Fruit fly (Drosophila melanogaster): ENCODE data around the gene CRIF.

Gene CRIF

DNA sequence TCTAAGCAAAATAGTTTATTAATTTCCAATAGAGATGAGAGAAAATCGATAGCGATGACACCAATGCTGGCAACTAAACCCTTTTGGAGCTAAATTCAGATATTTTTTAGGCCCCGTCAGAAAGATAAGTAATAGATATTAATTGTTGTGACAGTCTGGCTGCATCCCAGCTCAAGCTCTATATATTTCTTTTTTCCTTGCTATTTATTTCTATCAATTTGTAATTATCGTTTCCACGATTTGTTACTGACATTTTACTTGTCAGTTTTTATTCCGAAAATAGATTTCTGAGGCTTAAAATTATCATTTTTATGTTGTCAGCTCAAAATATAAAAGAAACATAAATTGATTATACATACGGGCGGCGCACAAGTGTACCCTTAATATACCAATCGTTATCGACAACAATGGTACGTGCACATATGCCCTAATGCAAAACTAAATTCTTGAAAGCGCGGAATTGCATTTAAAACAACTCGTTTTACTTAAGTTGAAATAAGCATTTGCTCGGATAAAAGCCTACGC, at the start of gene CRIF, which contains the start of gene SMC5:
Gene CRIF (minus strand): TSS at position 51 of the 525 bp plus-strand sequence.
Gene SMC5 (plus strand): TSS at position 329 of the 525 bp plus-strand sequence.
- no peak for TF ChIP-seq EcR (GFP tag; optimal IDR thresholded peaks at IDR 0.05)
- no peak for TF ChIP-seq usp (GFP tag; optimal IDR thresholded peaks at IDR 0.05)
- TF ChIP-seq Dll (optimal IDR thresholded peaks at IDR 0.05): no peak
- TF ChIP-seq CG8478 (optimal IDR thresholded peaks at IDR 0.05): no peak
- no peak for TF ChIP-seq psq (optimal IDR thresholded peaks at IDR 0.05)
- TF ChIP-seq pan (optimal IDR thresholded peaks at IDR 0.05): no peak

DNA sequence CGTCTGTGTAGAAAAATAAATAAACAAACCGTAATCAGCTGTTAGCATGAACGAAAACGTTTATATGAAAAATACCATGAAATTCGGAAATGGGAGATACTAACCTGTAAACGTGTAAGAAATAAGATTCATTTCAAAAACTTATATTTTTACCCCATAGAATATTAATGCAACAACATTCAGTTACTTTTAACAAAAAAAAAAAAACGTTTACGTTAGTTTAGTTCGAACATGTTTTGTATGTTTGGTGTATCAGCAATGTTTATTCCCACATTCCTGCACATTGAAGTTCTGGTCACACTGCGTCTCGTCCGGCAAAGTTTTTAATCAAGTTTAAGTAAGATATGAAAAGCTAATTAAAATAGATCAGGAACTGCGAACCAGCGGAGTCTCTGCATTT, 48.7 kb upstream of the CRIF start, which contains the start of the genes S1P and CG11307:
Gene S1P (minus strand): TSS at position 23 of the 400 bp plus-strand sequence.
Gene CG11307 (plus strand): TSS at position 270 of the 400 bp plus-strand sequence.
- TF ChIP-seq pan (optimal IDR thresholded peaks at IDR 0.05) (no peak), usp (GFP tag; optimal IDR thresholded peaks at IDR 0.05) (no peak), psq (optimal IDR thresholded peaks at IDR 0.05) (no peak), CG8478 (optimal IDR thresholded peaks at IDR 0.05) (no peak), EcR (GFP tag; optimal IDR thresholded peaks at IDR 0.05) (no peak), Dll (optimal IDR thresholded peaks at IDR 0.05) (no peak)

DNA sequence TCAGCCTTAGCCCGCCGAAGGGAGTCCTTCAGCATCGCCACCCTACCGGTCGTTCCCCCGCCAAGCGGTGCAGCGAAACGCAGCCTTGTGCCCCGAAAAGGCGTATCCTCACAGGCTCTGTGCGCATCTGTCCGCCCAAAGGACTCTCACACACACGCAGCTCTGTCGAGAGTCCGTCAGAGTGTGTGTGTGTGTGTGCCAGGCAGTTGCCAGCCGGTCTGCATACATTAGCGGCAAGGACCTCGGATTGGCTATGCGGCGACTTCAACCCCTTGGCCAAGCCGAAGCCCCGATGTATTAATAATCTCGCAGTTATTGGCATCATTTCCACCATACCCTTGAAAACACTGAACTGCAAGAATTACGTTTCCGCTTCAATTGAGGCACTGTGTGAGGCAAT, 41.8 kb upstream of the CRIF start:
- no peak for TF ChIP-seq pan (optimal IDR thresholded peaks at IDR 0.05)
- no peak for TF ChIP-seq CG8478 (optimal IDR thresholded peaks at IDR 0.05)
- no peak for TF ChIP-seq Dll (optimal IDR thresholded peaks at IDR 0.05)
- no peak for TF ChIP-seq EcR (GFP tag; optimal IDR thresholded peaks at IDR 0.05)
- TF ChIP-seq psq (optimal IDR thresholded peaks at IDR 0.05): no peak
- TF ChIP-seq usp (GFP tag; optimal IDR thresholded peaks at IDR 0.05): no peak

DNA sequence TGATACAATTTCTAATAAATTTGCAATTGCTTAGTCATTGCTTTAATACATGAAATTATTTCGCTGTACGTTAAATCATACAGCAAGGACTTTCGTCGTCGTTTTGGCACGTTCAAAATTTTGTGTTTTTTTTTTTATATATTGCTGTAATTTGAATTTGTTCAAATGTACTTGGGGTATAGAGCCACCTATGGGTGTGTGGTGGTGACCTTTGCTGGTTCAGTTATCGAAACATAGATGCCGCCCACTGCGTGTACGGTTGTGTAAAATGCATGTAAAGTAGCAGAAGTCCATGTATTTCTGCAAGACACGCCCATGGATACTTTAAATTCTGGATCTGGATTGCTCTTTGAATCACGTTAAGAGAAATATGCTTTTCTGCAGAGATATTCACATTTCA, 35.6 kb upstream of the CRIF start:
- TF ChIP-seq CG8478 (optimal IDR thresholded peaks at IDR 0.05) (no peak), pan (optimal IDR thresholded peaks at IDR 0.05) (no peak), usp (GFP tag; optimal IDR thresholded peaks at IDR 0.05) (no peak), psq (optimal IDR thresholded peaks at IDR 0.05) (no peak), EcR (GFP tag; optimal IDR thresholded peaks at IDR 0.05) (no peak), Dll (optimal IDR thresholded peaks at IDR 0.05) (no peak)

DNA sequence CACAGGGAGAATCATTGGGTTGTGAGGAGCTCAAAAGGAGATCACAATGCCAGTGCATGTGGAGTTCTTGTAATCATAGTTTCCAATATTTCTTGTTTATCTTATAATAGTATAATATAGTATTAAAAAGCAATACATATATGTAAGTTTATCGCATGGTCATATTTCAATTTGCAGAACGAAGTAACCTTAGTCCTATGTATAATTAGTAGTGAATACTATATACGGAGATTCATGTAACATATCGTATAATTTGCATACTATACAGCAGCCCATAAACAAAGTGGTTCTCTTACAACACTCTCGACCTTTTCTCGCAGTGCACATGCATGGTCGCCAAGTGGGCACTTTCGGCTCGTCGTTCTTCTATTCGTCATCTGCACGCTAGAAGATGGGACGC, 33.6 kb upstream of the CRIF start:
- no peak for TF ChIP-seq EcR (GFP tag; optimal IDR thresholded peaks at IDR 0.05)
- no peak for TF ChIP-seq Dll (optimal IDR thresholded peaks at IDR 0.05)
- no peak for TF ChIP-seq pan (optimal IDR thresholded peaks at IDR 0.05)
- TF ChIP-seq usp (GFP tag; optimal IDR thresholded peaks at IDR 0.05): no peak
- TF ChIP-seq CG8478 (optimal IDR thresholded peaks at IDR 0.05): no peak
- no peak for TF ChIP-seq psq (optimal IDR thresholded peaks at IDR 0.05)

DNA sequence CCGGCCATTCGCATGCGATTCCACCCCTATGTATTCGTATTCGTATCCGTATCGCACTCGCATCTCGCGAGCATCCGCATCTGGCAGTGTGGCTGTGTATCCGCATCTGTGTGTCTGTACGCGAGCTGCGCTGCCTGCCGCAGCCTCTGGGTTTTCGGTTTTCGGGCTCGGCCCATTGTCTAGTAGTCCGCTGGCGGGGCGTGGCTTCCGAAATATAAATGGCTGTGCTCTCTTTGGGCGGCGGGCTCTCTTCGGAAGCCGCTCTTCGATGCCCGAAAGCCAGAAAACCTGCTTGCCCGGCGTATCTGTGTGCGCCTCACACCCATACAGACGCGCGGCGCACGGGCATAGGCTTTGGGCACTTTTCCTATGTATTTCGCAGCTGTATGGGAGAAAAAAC, 29.6 kb upstream of the CRIF start:
- no peak for TF ChIP-seq EcR (GFP tag; optimal IDR thresholded peaks at IDR 0.05)
- no peak for TF ChIP-seq CG8478 (optimal IDR thresholded peaks at IDR 0.05)
- TF ChIP-seq psq (optimal IDR thresholded peaks at IDR 0.05): no peak
- TF ChIP-seq Dll (optimal IDR thresholded peaks at IDR 0.05): no peak
- no peak for TF ChIP-seq usp (GFP tag; optimal IDR thresholded peaks at IDR 0.05)
- no peak for TF ChIP-seq pan (optimal IDR thresholded peaks at IDR 0.05)

DNA sequence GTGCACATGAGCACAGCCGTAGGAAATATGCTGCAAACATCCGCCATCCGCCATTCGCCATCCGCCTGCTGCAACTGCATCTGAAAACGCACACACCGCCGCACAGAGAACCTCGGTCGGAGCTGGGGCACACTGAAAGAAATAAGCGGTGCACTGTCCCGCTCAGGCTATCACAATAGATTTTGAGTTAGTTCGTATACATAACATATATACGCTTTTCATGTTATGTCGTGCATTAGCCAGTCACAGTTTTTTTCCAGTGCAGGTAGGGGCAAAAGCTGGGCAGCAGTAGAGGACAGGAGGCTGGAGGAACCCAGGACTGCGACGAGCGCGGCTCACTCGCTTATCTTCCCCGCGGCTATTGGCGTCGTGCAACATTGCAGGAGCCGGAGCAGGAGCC, 25.7 kb upstream of the CRIF start:
- no peak for TF ChIP-seq usp (GFP tag; optimal IDR thresholded peaks at IDR 0.05)
- no peak for TF ChIP-seq CG8478 (optimal IDR thresholded peaks at IDR 0.05)
- no peak for TF ChIP-seq psq (optimal IDR thresholded peaks at IDR 0.05)
- no peak for TF ChIP-seq Dll (optimal IDR thresholded peaks at IDR 0.05)
- no peak for TF ChIP-seq EcR (GFP tag; optimal IDR thresholded peaks at IDR 0.05)
- no peak for TF ChIP-seq pan (optimal IDR thresholded peaks at IDR 0.05)

DNA sequence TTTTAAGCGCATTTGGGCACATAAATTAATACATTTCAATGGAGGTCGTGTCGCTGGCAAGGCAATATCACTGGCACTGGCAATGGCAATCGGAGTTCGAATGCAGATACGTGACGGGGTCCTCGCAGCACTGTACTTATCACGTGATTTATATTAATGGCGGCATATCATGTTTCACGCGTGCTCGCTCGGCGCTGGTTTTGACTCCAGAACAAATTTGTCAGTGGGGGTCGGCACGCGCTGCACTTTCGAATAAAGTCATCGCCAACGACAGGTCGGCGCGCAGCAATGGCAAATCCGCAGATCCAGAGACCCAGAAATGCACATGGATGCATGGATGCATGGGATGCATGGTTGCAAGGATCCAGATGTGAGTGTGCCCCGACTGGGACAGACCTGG, 22.5 kb upstream of the CRIF start:
- TF ChIP-seq pan (optimal IDR thresholded peaks at IDR 0.05) (no peak), CG8478 (optimal IDR thresholded peaks at IDR 0.05) (no peak), EcR (GFP tag; optimal IDR thresholded peaks at IDR 0.05) (no peak), Dll (optimal IDR thresholded peaks at IDR 0.05) (no peak), usp (GFP tag; optimal IDR thresholded peaks at IDR 0.05) (no peak)

DNA sequence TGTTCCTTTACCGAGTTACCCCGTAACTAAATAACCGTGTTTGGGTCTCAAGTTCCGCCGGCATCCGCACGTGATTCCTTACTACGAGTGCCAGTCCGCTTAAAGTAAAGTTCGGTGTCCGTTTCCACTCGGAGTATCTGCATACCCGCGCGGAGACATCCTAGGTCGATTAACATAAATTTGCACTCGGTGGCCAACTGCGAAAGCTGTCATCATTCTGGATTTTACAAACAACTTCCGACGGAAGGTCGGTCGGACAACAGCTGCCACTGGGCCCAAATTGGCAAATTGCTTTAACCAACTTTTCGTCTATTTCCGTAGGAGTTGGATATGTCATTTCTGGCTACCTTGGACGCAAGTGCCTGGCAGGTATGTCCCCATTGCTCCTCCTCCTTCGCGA, 17.8 kb upstream of the CRIF start, which contains the start of gene TfAP-2:
Gene TfAP-2 (plus strand): TSS at position 301 of the 400 bp plus-strand sequence.
- TF ChIP-seq EcR (GFP tag; optimal IDR thresholded peaks at IDR 0.05) (no peak), CG8478 (optimal IDR thresholded peaks at IDR 0.05) (no peak), pan (optimal IDR thresholded peaks at IDR 0.05) (no peak), psq (optimal IDR thresholded peaks at IDR 0.05) (no peak), Dll (optimal IDR thresholded peaks at IDR 0.05) (no peak), usp (GFP tag; optimal IDR thresholded peaks at IDR 0.05) (no peak)

DNA sequence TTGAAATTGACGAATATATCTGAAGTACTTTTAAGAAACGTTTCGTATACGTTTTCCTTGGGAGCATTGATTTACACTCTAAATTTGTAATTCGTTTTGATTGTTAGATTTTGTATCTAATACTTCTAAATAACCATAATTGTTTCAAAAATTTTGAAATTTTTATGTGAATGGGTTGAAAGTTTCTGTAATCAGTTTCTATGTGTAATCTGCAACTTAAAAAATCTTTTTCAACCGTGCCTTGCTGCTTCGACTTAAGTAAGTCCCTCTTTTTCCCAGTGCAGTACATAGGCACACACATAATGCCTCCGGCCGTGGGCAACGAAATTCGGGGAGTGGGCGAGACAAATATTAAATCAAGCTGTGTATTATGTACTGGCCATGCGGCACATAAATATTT, 16.7 kb upstream of the CRIF start:
- TF ChIP-seq psq (optimal IDR thresholded peaks at IDR 0.05) (no peak), EcR (GFP tag; optimal IDR thresholded peaks at IDR 0.05) (no peak), usp (GFP tag; optimal IDR thresholded peaks at IDR 0.05) (no peak), CG8478 (optimal IDR thresholded peaks at IDR 0.05) (no peak), pan (optimal IDR thresholded peaks at IDR 0.05) (no peak), Dll (optimal IDR thresholded peaks at IDR 0.05) (no peak)

DNA sequence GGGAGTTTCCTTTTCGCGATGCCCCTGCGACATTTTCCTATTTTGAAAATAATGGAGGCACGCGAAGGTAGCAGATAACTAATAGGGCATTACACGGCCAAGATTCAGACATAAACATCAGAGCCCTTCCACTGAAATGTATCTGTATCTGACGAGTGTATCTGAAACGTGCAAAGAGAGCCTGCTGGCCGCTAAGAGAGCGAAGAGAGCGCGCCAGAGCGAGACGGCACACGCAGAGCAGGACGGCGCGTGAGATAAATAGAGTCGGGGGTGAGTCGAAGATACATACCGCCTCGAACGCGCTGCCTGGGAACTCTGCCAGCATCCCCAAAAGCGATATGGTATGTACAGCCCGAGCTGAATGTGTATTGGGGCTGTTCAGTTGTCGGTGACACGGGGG, 16.0 kb upstream of the CRIF start:
- TF ChIP-seq CG8478 (optimal IDR thresholded peaks at IDR 0.05) (no peak), psq (optimal IDR thresholded peaks at IDR 0.05) (no peak), pan (optimal IDR thresholded peaks at IDR 0.05) (no peak), Dll (optimal IDR thresholded peaks at IDR 0.05) (no peak), usp (GFP tag; optimal IDR thresholded peaks at IDR 0.05) (no peak), EcR (GFP tag; optimal IDR thresholded peaks at IDR 0.05) (no peak)

DNA sequence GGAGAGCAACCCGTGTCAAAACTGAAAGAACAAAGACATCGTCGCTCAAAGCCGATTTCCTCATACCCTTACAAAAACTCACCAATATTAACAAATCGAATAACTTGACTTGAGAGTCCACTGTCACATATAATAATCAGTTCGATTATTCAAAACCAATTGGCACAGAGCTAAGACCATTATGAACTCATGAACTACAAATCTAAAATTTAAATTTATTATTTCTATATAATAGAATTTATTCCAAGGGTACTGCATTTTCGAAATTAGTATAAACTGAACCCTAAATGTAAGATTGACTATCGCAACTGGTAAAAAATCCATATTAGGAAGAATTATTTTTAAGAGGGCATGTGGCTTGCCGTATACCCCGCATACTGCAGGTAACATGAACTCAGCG, 13.3 kb upstream of the CRIF start:
- no peak for TF ChIP-seq psq (optimal IDR thresholded peaks at IDR 0.05)
- no peak for TF ChIP-seq CG8478 (optimal IDR thresholded peaks at IDR 0.05)
- TF ChIP-seq usp (GFP tag; optimal IDR thresholded peaks at IDR 0.05): no peak
- no peak for TF ChIP-seq Dll (optimal IDR thresholded peaks at IDR 0.05)
- TF ChIP-seq EcR (GFP tag; optimal IDR thresholded peaks at IDR 0.05): no peak
- no peak for TF ChIP-seq pan (optimal IDR thresholded peaks at IDR 0.05)
